Worm (Caenorhabditis elegans) whole organism, early embryonic: ENCODE data around the gene srd-7.

Experiments
- B0310.2 ChIP-seq: sonication (generic microtip); optimal IDR thresholded peaks from 2 replicates; lab custom pipeline; 2016; ENCODE audit warnings: mild to moderate bottlenecking, missing genetic modification characterization, missing compliant biosample characterization
- F13C5.2 ChIP-seq: sonication (generic microtip); optimal IDR thresholded peaks from 2 replicates; lab custom pipeline; 2017; ENCODE audit warnings: mild to moderate bottlenecking, missing genetic modification characterization, inconsistent platforms, missing compliant biosample characterization
- ama-1 ChIP-seq: fragments of 150-350 bp; optimal IDR thresholded peaks from 2 replicates; lab custom pipeline; 2014
- ceh-13 ChIP-seq: fragments of 200-800 bp; sonication (Bioruptor generic); optimal IDR thresholded peaks from 2 replicates; lab custom pipeline; 2018; ENCODE audit warnings: mild to moderate bottlenecking, missing genetic modification characterization, missing compliant biosample characterization
- ceh-36 ChIP-seq: sonication (generic microtip); optimal IDR thresholded peaks from 2 replicates; lab custom pipeline; 2016; ENCODE audit warnings: missing genetic modification characterization, inconsistent platforms, missing compliant biosample characterization
- ets-7 ChIP-seq: sonication (generic microtip); optimal IDR thresholded peaks from 2 replicates; lab custom pipeline; 2016; ENCODE audit warnings: missing genotype, missing genetic modification characterization, missing compliant biosample characterization
- flt-1 ChIP-seq: fragments of 200-800 bp; sonication (Bioruptor generic); IDR thresholded peaks from 2 replicates; pipeline ENCODE4 v1.3.6; 2022; ENCODE audit warnings: missing genetic modification characterization, missing compliant biosample characterization
- hmbx-1 ChIP-seq: sonication (generic microtip); optimal IDR thresholded peaks from 2 replicates; lab custom pipeline; 2016; ENCODE audit warnings: mild to moderate bottlenecking, missing genetic modification characterization, missing compliant biosample characterization
- hmg-4 ChIP-seq: fragments of 200-800 bp; sonication (Bioruptor generic); optimal IDR thresholded peaks from 2 replicates; lab custom pipeline; 2018; ENCODE audit warnings: mild to moderate bottlenecking, missing genetic modification characterization, missing compliant biosample characterization
- hnd-1 ChIP-seq: sonication (generic microtip); optimal IDR thresholded peaks from 2 replicates; lab custom pipeline; 2016; ENCODE audit warnings: missing genetic modification characterization, missing compliant biosample characterization
- pes-1 ChIP-seq: fragments of 200-800 bp; sonication (Bioruptor generic); IDR thresholded peaks from 2 replicates; pipeline ENCODE4 v1.3.6; 2022; ENCODE audit warnings: missing genetic modification reagents, missing genetic modification characterization, missing compliant biosample characterization
- scrt-1 ChIP-seq: fragments of 200-800 bp; sonication (Bioruptor generic); IDR thresholded peaks from 2 replicates; pipeline ENCODE4 v1.3.6; 2022; ENCODE audit warnings: missing genetic modification characterization, missing compliant biosample characterization
- sea-1 ChIP-seq: fragments of 200-800 bp; sonication (Bioruptor generic); conservative IDR thresholded peaks from 2 replicates; pipeline ENCODE4 v1.3.6; 2022; ENCODE audit warnings: missing genetic modification characterization, missing compliant biosample characterization
- tbx-11 ChIP-seq: fragments of 200-800 bp; sonication (Bioruptor generic); IDR thresholded peaks from 2 replicates; pipeline ENCODE4 v1.3.6; 2022; ENCODE audit warnings: missing genetic modification characterization, missing compliant biosample characterization
- tbx-37 ChIP-seq: fragments of 200-800 bp; sonication (Bioruptor generic); conservative IDR thresholded peaks from 2 replicates; pipeline ENCODE4 v1.3.6; 2022; ENCODE audit warnings: missing genetic modification reagents, missing genetic modification characterization, missing compliant biosample characterization
- tra-4 ChIP-seq: sonication (generic microtip); optimal IDR thresholded peaks from 2 replicates; lab custom pipeline; 2017; ENCODE audit warnings: missing genetic modification characterization, missing compliant biosample characterization

The srd-7 gene

ce11 chrIV:10771296-10771695, 15.3 kb downstream of the srd-7 start:
- TF ChIP-seq ets-7 (tag; lab: Kevin White, UChicago) (no peak), pes-1 (no peak), sea-1 (GFP tag; lab: Robert Waterston, UW) (no peak), tbx-11 (GFP tag; lab: Robert Waterston, UW) (no peak), hmbx-1 (tag; lab: Kevin White, UChicago) (no peak), ceh-13 (GFP tag; lab: Kevin White, UChicago) (no peak)

ce11 chrIV:10769353-10769752, 17.3 kb downstream of the srd-7 start, which contains the start of gene T25B9.9:
Gene T25B9.9, plus strand, starts transcription at chrIV:10769653.
- TF ChIP-seq tra-4 (tag; lab: Kevin White, UChicago) (no peak), tbx-37 (GFP tag; lab: Robert Waterston, UW) (no peak), ama-1 (no peak), flt-1 (GFP tag; lab: Robert Waterston, UW) (no peak), hmbx-1 (tag; lab: Kevin White, UChicago) (no peak), ceh-36 (tag; lab: Kevin White, UChicago) (no peak), ets-7 (tag; lab: Kevin White, UChicago) (no peak), hnd-1 (tag; lab: Kevin White, UChicago) (no peak), pes-1 (no peak), B0310.2 (tag; lab: Kevin White, UChicago) (no peak)

- no peak for TF ChIP-seq sea-1 (GFP tag; lab: Robert Waterston, UW)
- TF ChIP-seq ets-7 (tag; lab: Kevin White, UChicago) = no peak
- TF ChIP-seq hmbx-1 (tag; lab: Kevin White, UChicago) = no peak
- no peak for TF ChIP-seq hnd-1 (tag; lab: Kevin White, UChicago)
- TF ChIP-seq pes-1 = no peak
- no peak for TF ChIP-seq hmg-4
- TF ChIP-seq ama-1 = no peak
- no peak for TF ChIP-seq B0310.2 (tag; lab: Kevin White, UChicago)
- TF ChIP-seq tbx-11 (GFP tag; lab: Robert Waterston, UW) = no peak
- TF ChIP-seq tra-4 (tag; lab: Kevin White, UChicago) = no peak
- no peak for TF ChIP-seq scrt-1
- no peak for TF ChIP-seq flt-1 (GFP tag; lab: Robert Waterston, UW)
- no peak for TF ChIP-seq tbx-37 (GFP tag; lab: Robert Waterston, UW)
- TF ChIP-seq ceh-13 (GFP tag; lab: Kevin White, UChicago) = no peak
- TF ChIP-seq F13C5.2 = no peak
- TF ChIP-seq ceh-36 (tag; lab: Kevin White, UChicago) = no peak
These were observed 18.4 kb downstream of the srd-7 start, which contains the start of gene T25B9.8 for ce11 chrIV:10768146-10768636. Gene T25B9.8, minus strand, starts transcription at chrIV:10768196.

ce11 chrIV:10766071-10766470, 20.6 kb downstream of the srd-7 start:
- TF ChIP-seq tbx-37 (GFP tag; lab: Robert Waterston, UW) (no peak), tbx-11 (GFP tag; lab: Robert Waterston, UW) (no peak), hnd-1 (tag; lab: Kevin White, UChicago) (no peak), ets-7 (tag; lab: Kevin White, UChicago) (no peak), tra-4 (tag; lab: Kevin White, UChicago) (no peak), ama-1 (no peak), pes-1 (no peak), ceh-36 (tag; lab: Kevin White, UChicago) (no peak)

ce11 chrIV:10765053-10765452, 21.6 kb downstream of the srd-7 start, which contains the start of gene T25B9.12:
Gene T25B9.12, plus strand, starts transcription at chrIV:10765353.
- TF ChIP-seq ceh-13 (GFP tag; lab: Kevin White, UChicago) = no peak

- TF ChIP-seq sea-1 (GFP tag; lab: Robert Waterston, UW) (no peak), pes-1 (no peak), flt-1 (GFP tag; lab: Robert Waterston, UW) (no peak), hmg-4 (no peak), tra-4 (tag; lab: Kevin White, UChicago) (no peak), tbx-37 (GFP tag; lab: Robert Waterston, UW) (no peak), hnd-1 (tag; lab: Kevin White, UChicago) (no peak)
These were observed 22.4 kb downstream of the srd-7 start, which contains the start of gene T25B9.11 for ce11 chrIV:10764206-10764605. Gene T25B9.11, plus strand, starts transcription at chrIV:10764506.

- TF ChIP-seq hmbx-1 (tag; lab: Kevin White, UChicago) (no peak), ceh-13 (GFP tag; lab: Kevin White, UChicago) (no peak), tbx-37 (GFP tag; lab: Robert Waterston, UW) (no peak), flt-1 (GFP tag; lab: Robert Waterston, UW) (no peak), ama-1 (no peak), pes-1 (no peak), ets-7 (tag; lab: Kevin White, UChicago) (no peak), sea-1 (GFP tag; lab: Robert Waterston, UW) (no peak), F13C5.2 (no peak), hmg-4 (no peak), tbx-11 (GFP tag; lab: Robert Waterston, UW) (no peak), ceh-36 (tag; lab: Kevin White, UChicago) (no peak)
These were observed 25.3 kb downstream of the srd-7 start, which contains the start of gene ugt-54 for ce11 chrIV:10761344-10761743. Gene ugt-54, plus strand, starts transcription at chrIV:10761698.

ce11 chrIV:10757616-10758193, 28.9 kb downstream of the srd-7 start, which contains the start of the genes T25B9.4 and T25B9.6:
Gene T25B9.4, minus strand, starts transcription at chrIV:10757716.
Gene T25B9.6, plus strand, starts transcription at chrIV:10758143.
- no peak for TF ChIP-seq ets-7 (tag; lab: Kevin White, UChicago)
